Worm (Caenorhabditis elegans): ENCODE results near the gene srw-15.
A peak's percentile ranks its signal among the peaks of the same experiment; 100 is the strongest.

srw-15 gene

ce11 chrV:15187083-15188057, 43.0 kb upstream of the srw-15 start, which contains the start of the genes cyn-7 and bath-36 (continued):
- TF ChIP-seq dox-1 (GFP tag; IDR thresholded peaks at IDR 0.05) (peak; percentile 68), ceh-58 (GFP tag; IDR thresholded peaks at IDR 0.05) (no peak), lin-35 (GFP tag; optimal IDR thresholded peaks at IDR 0.05) (peak in 1 of 3 experiments; percentile 66), madf-10 (tag; optimal IDR thresholded peaks at IDR 0.05) (peak; percentile 8), rpc-1 (optimal IDR thresholded peaks at IDR 0.05) (peak; percentile 28), rpc-1 (tag; optimal IDR thresholded peaks at IDR 0.05) (no peak), atf-7 (tag; optimal IDR thresholded peaks at IDR 0.05) (peak; percentile 28), pha-4 (tag; optimal IDR thresholded peaks at IDR 0.05) (peak; percentile 36), lin-54 (GFP tag; optimal IDR thresholded peaks at IDR 0.05) (peak; percentile 83), lag-1 (GFP tag; IDR thresholded peaks at IDR 0.05) (no peak), B0261.1 (tag; optimal IDR thresholded peaks at IDR 0.05) (peak; percentile 7), zfh-2 (GFP tag; conservative IDR thresholded peaks at IDR 0.05) (no peak), snpc-1.3 (tag; optimal IDR thresholded peaks at IDR 0.05; ENCODE audit: insufficient read depth) (peak; percentile 38), F49E8.2 (tag; optimal IDR thresholded peaks at IDR 0.05; ENCODE audit: insufficient read depth) (peak; percentile 15), B0336.3 (GFP tag; IDR thresholded peaks at IDR 0.05) (peak; percentile 55; the same call in 1 of the 2 replicates), F33H1.4 (GFP tag; IDR thresholded peaks at IDR 0.05) (peak; percentile 56), gei-17 (GFP tag; optimal IDR thresholded peaks at IDR 0.05) (peak; percentile 59), bed-1 (GFP tag; IDR thresholded peaks at IDR 0.05) (no peak), Y53G8AR.9 (GFP tag; conservative IDR thresholded peaks at IDR 0.05) (0 out of 2 replicates have a peak, but pooled peaks have one; percentile 7), attf-5 (GFP tag; optimal IDR thresholded peaks at IDR 0.05) (peak; percentile 56), Y95B8A.8 (GFP tag; IDR thresholded peaks at IDR 0.05) (0 out of 2 replicates have a peak, but pooled peaks have one; percentile 26), ekl-4 (GFP tag; IDR thresholded peaks at IDR 0.05) (peak; percentile 52), ceh-40 (GFP tag; IDR thresholded peaks at IDR 0.05) (no peak), F52B5.7 (tag; optimal IDR thresholded peaks at IDR 0.05) (no peak), ztf-22 (GFP tag; optimal IDR thresholded peaks at IDR 0.05) (peak; percentile 9), ztf-28 (GFP tag; IDR thresholded peaks at IDR 0.05) (no peak), ztf-3 (GFP tag; optimal IDR thresholded peaks at IDR 0.05) (no peak), pbrm-1 (GFP tag; IDR thresholded peaks at IDR 0.05) (peak; percentile 81), hsf-1 (GFP tag; IDR thresholded peaks at IDR 0.05) (peak; percentile 99), snpc-3.4 (tag; optimal IDR thresholded peaks at IDR 0.05) (peak; percentile 76), madf-8 (GFP tag; conservative IDR thresholded peaks at IDR 0.05) (peak; percentile 67), tlf-1 (GFP tag; optimal IDR thresholded peaks at IDR 0.05) (peak; percentile 86), K12H6.12 (tag; optimal IDR thresholded peaks at IDR 0.05) (peak; percentile 1)

ce11 chrV:15189567-15189966, 40.8 kb upstream of the srw-15 start, which contains the start of gene cyn-3:
Gene cyn-3, plus strand, starts transcription at chrV:15189927.
- peak; percentile 41; the same call in 1 of the 2 replicates for TF ChIP-seq pbrm-1 (GFP tag; IDR thresholded peaks at IDR 0.05)
- TF ChIP-seq tbp1 (GFP tag; optimal IDR thresholded peaks at IDR 0.05), result peak; percentile 56
- TF ChIP-seq ceh-40 (GFP tag; IDR thresholded peaks at IDR 0.05), result no peak
- TF ChIP-seq madf-8 (GFP tag; conservative IDR thresholded peaks at IDR 0.05), result peak; percentile 54
- TF ChIP-seq nfyb-1 (GFP tag; IDR thresholded peaks at IDR 0.05), result peak; percentile 91
- TF ChIP-seq D2030.7 (GFP tag; IDR thresholded peaks at IDR 0.05), result peak; percentile 49; the same call in 1 of the 2 replicates
- peak; percentile 45 for TF ChIP-seq K12H6.12 (tag; optimal IDR thresholded peaks at IDR 0.05)
- TF ChIP-seq B0336.3 (GFP tag; IDR thresholded peaks at IDR 0.05), result 0 out of 2 replicates have a peak, but pooled peaks have one; percentile 16
- TF ChIP-seq ceh-91 (GFP tag; IDR thresholded peaks at IDR 0.05), result peak; percentile 67
- TF ChIP-seq rcor-1 (GFP tag; IDR thresholded peaks at IDR 0.05), result peak; percentile 65; the same call in 1 of the 2 replicates
- TF ChIP-seq lin-26 (GFP tag; IDR thresholded peaks at IDR 0.05), result no peak
- TF ChIP-seq lin-35 (GFP tag; optimal IDR thresholded peaks at IDR 0.05), result peak; percentile 64 to 96 (median 65)
- no peak for TF ChIP-seq lsy-27 (tag; optimal IDR thresholded peaks at IDR 0.05; ENCODE audit: borderline replicate concordance, insufficient read depth)
- TF ChIP-seq snpc-4 (GFP tag; optimal IDR thresholded peaks at IDR 0.05), result peak; percentile 30
- TF ChIP-seq snpc-4 (tag; optimal IDR thresholded peaks at IDR 0.05), result peak; percentile 11 to 68 (median 52)
- TF ChIP-seq dpl-1 (GFP tag; optimal IDR thresholded peaks at IDR 0.05), result peak; percentile 89
- TF ChIP-seq efl-1 (GFP tag; optimal IDR thresholded peaks at IDR 0.05), result peak; percentile 90
- peak; percentile 46 for TF ChIP-seq tlf-1 (GFP tag; optimal IDR thresholded peaks at IDR 0.05)
- no peak for TF ChIP-seq bed-2 (GFP tag; IDR thresholded peaks at IDR 0.05)

Data from whole organism, young adult.